Fruit fly (Drosophila melanogaster) whole organism, embryonic: ENCODE results near the gene CG31109.

ENCODE experiments used
- Bgb ChIP-seq: fragments of 200-800 bp; sonication (Bioruptor generic); IDR thresholded peaks from 2 replicates; pipeline ENCODE4 v1.3.6; 2022; ENCODE audit warnings: missing biosample characterization, missing genetic modification characterization; ENCODE audit not compliant: partially characterized antibody
- CG10209 ChIP-seq: fragments of 200-800 bp; sonication (Bioruptor generic); optimal IDR thresholded peaks from 3 replicates; lab custom pipeline; 2017; ENCODE audit warnings: missing biosample characterization, mild to moderate bottlenecking, missing genetic modification characterization, missing genetic modification reagents
- CG10366 ChIP-seq: fragments of 200-800 bp; sonication (Bioruptor generic); IDR thresholded peaks from 2 replicates; pipeline ENCODE4 v1.3.6; 2022; ENCODE audit warnings: missing biosample characterization, missing genetic modification characterization
- CG10979 ChIP-seq: fragments of 200-800 bp; sonication (Bioruptor generic); optimal IDR thresholded peaks from 2 replicates; lab custom pipeline; 2018; ENCODE audit warnings: missing biosample characterization, mild to moderate bottlenecking, missing genetic modification characterization, moderate library complexity
- CG11247 ChIP-seq: fragments of 200-800 bp; sonication (Bioruptor generic); IDR thresholded peaks from 2 replicates; pipeline ENCODE4 v1.3.6; 2022; ENCODE audit warnings: missing biosample characterization, missing genetic modification characterization
- CG12236 ChIP-seq: fragments of 200-800 bp; sonication (Bioruptor generic); optimal IDR thresholded peaks from 2 replicates; lab custom pipeline; 2016; ENCODE audit warnings: missing biosample characterization, missing genetic modification characterization
- CG12942 ChIP-seq: fragments of 200-800 bp; sonication (Bioruptor generic); optimal IDR thresholded peaks from 3 replicates; lab custom pipeline; 2016; ENCODE audit warnings: missing biosample characterization, missing genetic modification characterization
- CG17328 ChIP-seq: fragments of 200-800 bp; sonication (Bioruptor generic); IDR thresholded peaks from 2 replicates; pipeline ENCODE4 v1.3.6; 2022; ENCODE audit warnings: missing biosample characterization, missing genetic modification characterization
- CG2678 ChIP-seq: fragments of 200-800 bp; sonication (Bioruptor generic); optimal IDR thresholded peaks from 3 replicates; lab custom pipeline; 2019; ENCODE audit warnings: missing biosample characterization, mild to moderate bottlenecking, missing genetic modification characterization, moderate library complexity
- CG3065 ChIP-seq: fragments of 200-800 bp; sonication (Bioruptor generic); optimal IDR thresholded peaks from 2 replicates; lab custom pipeline; 2016; ENCODE audit warnings: missing biosample characterization, missing genetic modification characterization
- CG32772 ChIP-seq: fragments of 200-800 bp; sonication (Bioruptor generic); IDR thresholded peaks from 2 replicates; pipeline ENCODE4 v1.3.6; 2022; ENCODE audit warnings: missing biosample characterization, missing genetic modification characterization
- CG6689 ChIP-seq: fragments of 200-800 bp; sonication (Bioruptor generic); IDR thresholded peaks from 2 replicates; pipeline ENCODE4 v1.3.6; 2022; ENCODE audit warnings: missing biosample characterization, missing genetic modification characterization
- CG6854 ChIP-seq: fragments of 200-800 bp; sonication (Bioruptor generic); optimal IDR thresholded peaks from 3 replicates; lab custom pipeline; 2017; ENCODE audit warnings: missing biosample characterization, mild to moderate bottlenecking, missing genetic modification characterization
- CG7271 ChIP-seq: fragments of 200-800 bp; sonication (Bioruptor generic); optimal IDR thresholded peaks from 2 replicates; lab custom pipeline; 2018; ENCODE audit warnings: missing biosample characterization, mild to moderate bottlenecking, missing genetic modification characterization, moderate library complexity
- CG7372 ChIP-seq: fragments of 200-800 bp; sonication (Bioruptor generic); IDR thresholded peaks from 2 replicates; pipeline ENCODE4 v1.3.6; 2022; ENCODE audit warnings: missing biosample characterization, missing genetic modification characterization
- CG7556 ChIP-seq: fragments of 200-800 bp; sonication (Bioruptor generic); optimal IDR thresholded peaks from 2 replicates; lab custom pipeline; 2017; ENCODE audit warnings: missing biosample characterization, mild to moderate bottlenecking, missing genetic modification characterization
- CG8281 ChIP-seq: fragments of 200-800 bp; sonication (Bioruptor generic); optimal IDR thresholded peaks from 2 replicates; lab custom pipeline; 2018; ENCODE audit warnings: missing biosample characterization, mild to moderate bottlenecking, missing genetic modification characterization, moderate library complexity
- CG9797 ChIP-seq: fragments of 200-800 bp; sonication (Bioruptor generic); optimal IDR thresholded peaks from 3 replicates; lab custom pipeline; 2018; ENCODE audit warnings: missing biosample characterization, mild to moderate bottlenecking, missing genetic modification characterization
- CG9817 ChIP-seq: fragments of 200-800 bp; sonication (Bioruptor generic); optimal IDR thresholded peaks from 2 replicates; lab custom pipeline; 2018; ENCODE audit warnings: missing biosample characterization, mild to moderate bottlenecking, missing genetic modification characterization, moderate library complexity
- CG9876 ChIP-seq: fragments of 200-800 bp; sonication (Bioruptor generic); optimal IDR thresholded peaks from 2 replicates; lab custom pipeline; 2016; ENCODE audit warnings: missing biosample characterization, missing genetic modification characterization
- CHES-1-like ChIP-seq: fragments of 200-800 bp; sonication (Bioruptor generic); optimal IDR thresholded peaks from 2 replicates; lab custom pipeline; 2016; ENCODE audit warnings: missing biosample characterization, missing genetic modification characterization
- CTCF ChIP-seq: fragments of 200-800 bp; sonication (Bioruptor generic); optimal IDR thresholded peaks from 2 replicates; lab custom pipeline; 2017; ENCODE audit warnings: missing biosample characterization, mild to moderate bottlenecking, missing genetic modification characterization, moderate library complexity
- Doc3 ChIP-seq: fragments of 200-800 bp; sonication (Bioruptor generic); IDR thresholded peaks from 3 replicates; pipeline ENCODE4 v1.3.6; 2022; ENCODE audit warnings: missing biosample characterization, missing genetic modification characterization; ENCODE audit not compliant: partially characterized antibody
- HmgZ ChIP-seq: fragments of 200-800 bp; sonication (Bioruptor generic); optimal IDR thresholded peaks from 2 replicates; lab custom pipeline; 2018; ENCODE audit warnings: missing biosample characterization, mild to moderate bottlenecking, missing genetic modification characterization
- Hmr ChIP-seq: fragments of 200-800 bp; sonication (Bioruptor generic); optimal IDR thresholded peaks from 3 replicates; lab custom pipeline; 2017; ENCODE audit warnings: mild to moderate bottlenecking, missing biosample characterization, missing genetic modification reagents, missing genetic modification characterization
- Hr3 ChIP-seq: fragments of 200-800 bp; sonication (Bioruptor generic); optimal IDR thresholded peaks from 3 replicates; lab custom pipeline; 2016; ENCODE audit warnings: missing biosample characterization, missing genetic modification characterization
- Lhr ChIP-seq: fragments of 200-800 bp; sonication (Bioruptor generic); optimal IDR thresholded peaks from 3 replicates; lab custom pipeline; 2017; ENCODE audit warnings: mild to moderate bottlenecking, missing biosample characterization, missing genetic modification reagents, missing genetic modification characterization
- MBD-R2 ChIP-seq: fragments of 200-800 bp; sonication (Bioruptor generic); IDR thresholded peaks from 2 replicates; pipeline ENCODE4 v1.3.6; 2022; ENCODE audit warnings: missing biosample characterization, missing genetic modification characterization
- Rx ChIP-seq: fragments of 200-800 bp; sonication (Bioruptor generic); IDR thresholded peaks from 2 replicates; pipeline ENCODE4 v1.3.6; 2022; ENCODE audit warnings: missing biosample characterization, missing genetic modification characterization
- Sin3A ChIP-seq: fragments of >200 bp; optimal IDR thresholded peaks from 2 replicates; lab custom pipeline; 2018
- Six4 ChIP-seq: fragments of 200-800 bp; sonication (Bioruptor generic); optimal IDR thresholded peaks from 2 replicates; lab custom pipeline; 2016; ENCODE audit warnings: missing biosample characterization, missing genetic modification characterization
- Sry-β ChIP-seq: fragments of 200-800 bp; sonication (Bioruptor generic); optimal IDR thresholded peaks from 2 replicates; lab custom pipeline; 2018; ENCODE audit warnings: missing biosample characterization, mild to moderate bottlenecking, missing genetic modification characterization, moderate library complexity
- Xrp1 ChIP-seq: fragments of 200-800 bp; sonication (Bioruptor generic); IDR thresholded peaks from 2 replicates; pipeline ENCODE4 v1.3.6; 2022; ENCODE audit warnings: missing biosample characterization, missing genetic modification characterization
- YL-1 ChIP-seq: fragments of 200-800 bp; sonication (Bioruptor generic); optimal IDR thresholded peaks from 3 replicates; lab custom pipeline; 2017; ENCODE audit warnings: missing biosample characterization, mild to moderate bottlenecking, missing genetic modification characterization
- ato ChIP-seq: fragments of 200-800 bp; sonication (Bioruptor generic); IDR thresholded peaks from 2 replicates; pipeline ENCODE4 v1.3.6; 2022; ENCODE audit warnings: missing biosample characterization, missing genetic modification characterization; ENCODE audit not compliant: partially characterized antibody
- bbx ChIP-seq: fragments of 200-800 bp; sonication (Bioruptor generic); IDR thresholded peaks from 2 replicates; pipeline ENCODE4 v1.3.6; 2022; ENCODE audit warnings: missing biosample characterization, missing genetic modification characterization; ENCODE audit not compliant: partially characterized antibody
- cato ChIP-seq: fragments of 200-800 bp; sonication (Bioruptor generic); optimal IDR thresholded peaks from 2 replicates; lab custom pipeline; 2016; ENCODE audit warnings: missing biosample characterization, missing genetic modification characterization, borderline replicate concordance
- caup ChIP-seq: fragments of 200-800 bp; sonication (Bioruptor generic); optimal IDR thresholded peaks from 3 replicates; lab custom pipeline; 2017; ENCODE audit warnings: missing biosample characterization, mild to moderate bottlenecking, missing genetic modification characterization, moderate library complexity; ENCODE audit not compliant: severe bottlenecking
- chif ChIP-seq, 2 experiments: fragments of 200-800 bp; sonication (Bioruptor generic); optimal IDR thresholded peaks; 3 replicates each; lab custom pipeline; 2016; ENCODE audit warnings: missing biosample characterization in 2 of 2, missing genetic modification characterization in 2 of 2
- corto ChIP-seq: fragments of 200-800 bp; sonication (Bioruptor generic); optimal IDR thresholded peaks from 2 replicates; lab custom pipeline; 2016; ENCODE audit warnings: missing biosample characterization, mild to moderate bottlenecking, missing genetic modification characterization, moderate library complexity
- dysf ChIP-seq: fragments of 200-800 bp; sonication (Bioruptor generic); IDR thresholded peaks from 3 replicates; pipeline ENCODE4 v1.3.6; 2022; ENCODE audit warnings: missing biosample characterization, missing genetic modification characterization
- h ChIP-seq: fragments of >200 bp; optimal IDR thresholded peaks from 2 replicates; lab custom pipeline; 2017
- hkb ChIP-seq, 2 experiments: fragments of 200-800 bp in 1 of 2; fragments of >200 bp in 1 of 2; sonication (Bioruptor generic) in 1 of 2; IDR thresholded peaks in 1 of 2; optimal IDR thresholded peaks in 1 of 2; 2 replicates each; pipeline versions ENCODE4 v1.3.6 to Lab custom; 2017 to 2022; ENCODE audit warnings: missing biosample characterization in 1 of 2, missing genetic modification characterization in 1 of 2
- hth ChIP-seq: fragments of >200 bp; optimal IDR thresholded peaks from 2 replicates; lab custom pipeline; 2017; ENCODE audit warnings: inconsistent platforms
- klu ChIP-seq: fragments of 200-800 bp; sonication (Bioruptor generic); IDR thresholded peaks from 2 replicates; pipeline ENCODE4 v1.3.6; 2022; ENCODE audit warnings: missing biosample characterization, missing genetic modification characterization
- lilli ChIP-seq: fragments of 200-800 bp; sonication (Bioruptor generic); optimal IDR thresholded peaks from 3 replicates; lab custom pipeline; 2016; ENCODE audit warnings: missing biosample characterization, missing genetic modification characterization
- nom ChIP-seq: fragments of 200-800 bp; sonication (Bioruptor generic); optimal IDR thresholded peaks from 2 replicates; lab custom pipeline; 2017; ENCODE audit warnings: missing biosample characterization, missing genetic modification characterization, mild to moderate bottlenecking, moderate library complexity, missing genetic modification reagents
- salm ChIP-seq: fragments of 200-800 bp; sonication (Bioruptor generic); optimal IDR thresholded peaks from 2 replicates; lab custom pipeline; 2018; ENCODE audit warnings: missing biosample characterization, mild to moderate bottlenecking, missing genetic modification characterization
- sim ChIP-seq: fragments of 200-800 bp; sonication (Bioruptor generic); IDR thresholded peaks from 2 replicates; pipeline ENCODE4 v1.3.6; 2022; ENCODE audit warnings: missing biosample characterization, missing genetic modification characterization
- toy ChIP-seq: fragments of 200-800 bp; sonication (Bioruptor generic); IDR thresholded peaks from 2 replicates; pipeline ENCODE4 v1.3.6; 2022; ENCODE audit warnings: missing biosample characterization, missing genetic modification characterization
- unc-4 ChIP-seq: fragments of 200-800 bp; sonication (Bioruptor generic); IDR thresholded peaks from 2 replicates; pipeline ENCODE4 v1.3.6; 2022; ENCODE audit warnings: missing biosample characterization, missing genetic modification characterization; ENCODE audit not compliant: partially characterized antibody
- unpg ChIP-seq: fragments of 200-800 bp; sonication (Bioruptor generic); optimal IDR thresholded peaks from 3 replicates; lab custom pipeline; 2018; ENCODE audit warnings: missing biosample characterization, mild to moderate bottlenecking, missing genetic modification characterization, moderate library complexity

The CG31109 gene

DNA sequence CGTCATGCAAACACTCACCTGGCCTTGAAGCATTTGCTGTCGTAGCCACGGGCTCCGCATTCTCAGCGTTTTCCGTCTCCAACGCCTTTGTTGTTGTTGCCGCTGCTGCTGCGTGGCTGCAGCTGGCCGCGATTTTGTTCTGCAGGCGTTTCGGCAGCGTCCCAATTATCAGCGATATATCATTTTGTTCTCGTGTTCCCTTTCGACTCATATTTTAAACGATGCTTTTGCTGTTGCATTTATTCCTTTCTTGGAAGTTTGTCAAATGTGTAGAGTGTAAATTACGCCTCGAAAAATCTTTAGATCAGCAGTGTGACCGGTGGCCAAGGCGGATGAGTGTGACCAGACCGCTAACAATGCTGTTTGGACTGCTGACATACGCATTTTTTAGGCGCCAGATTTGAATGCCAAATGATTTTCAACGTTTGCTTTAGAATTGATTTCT, 21.3 kb downstream of the CG31109 start, which contains the start of gene Smg6 (continued):
- TF ChIP-seq MBD-R2 (0 out of 2 replicates have a peak, but pooled peaks have one; percentile 31), nom (GFP tag; lab: Kevin White, UChicago) (peak; percentile 37), HmgZ (tag; lab: Kevin White, UChicago) (peak; percentile 28), ato (GFP tag; lab: Robert Waterston, UW) (no peak), unc-4 (GFP tag; lab: Robert Waterston, UW) (0 out of 2 replicates have a peak, but pooled peaks have one; percentile 20), dysf (GFP tag; lab: Robert Waterston, UW) (no peak), CG12942 (GFP tag; lab: Kevin White, UChicago) (no peak), cato (no peak), Bgb (peak; percentile 20; the same call in 1 of the 2 replicates), corto (GFP tag; lab: Kevin White, UChicago) (no peak), lilli (GFP tag; lab: Kevin White, UChicago) (no peak), Hmr (no peak), bbx (GFP tag; lab: Robert Waterston, UW) (0 out of 2 replicates have a peak, but pooled peaks have one; percentile 30), CG10209 (GFP tag; lab: Kevin White, UChicago) (no peak), CG11247 (GFP tag; lab: Robert Waterston, UW) (no peak), CG9876 (GFP tag; lab: Kevin White, UChicago) (no peak), CTCF (GFP tag; lab: Kevin White, UChicago) (peak; percentile 17), CG7556 (GFP tag; lab: Kevin White, UChicago) (no peak), hth (lab: Kevin White, UChicago) (no peak), Xrp1 (GFP tag; lab: Robert Waterston, UW) (no peak), CG2678 (no peak), Six4 (GFP tag; lab: Kevin White, UChicago) (no peak), caup (no peak), CG7271 (no peak), hkb (optimal IDR thresholded peaks at IDR 0.05; lab: Kevin White, UChicago) (peak; percentile 6), hkb (GFP tag; IDR thresholded peaks at IDR 0.05; lab: Robert Waterston, UW) (no peak), Sin3A (lab: Kevin White, UChicago) (peak; percentile 32), salm (tag; lab: Kevin White, UChicago) (no peak), chif (GFP tag; optimal IDR thresholded peaks at IDR 0.05; lab: Kevin White, UChicago) (no peak), CG32772 (GFP tag; lab: Robert Waterston, UW) (no peak), CG6689 (GFP tag; lab: Robert Waterston, UW) (no peak), Doc3 (GFP tag; lab: Robert Waterston, UW) (no peak), Rx (GFP tag; lab: Robert Waterston, UW) (no peak), CG17328 (GFP tag; lab: Robert Waterston, UW) (no peak), klu (GFP tag; lab: Robert Waterston, UW) (no peak), Sry-β (no peak), CG12236 (no peak), CG10979 (no peak), unpg (GFP tag; lab: Kevin White, UChicago) (no peak), Lhr (GFP tag; lab: Kevin White, UChicago) (no peak), CG9817 (tag; lab: Kevin White, UChicago) (no peak), CG6854 (GFP tag; lab: Kevin White, UChicago) (no peak), CHES-1-like (GFP tag; lab: Kevin White, UChicago) (peak; percentile 57), toy (GFP tag; lab: Robert Waterston, UW) (no peak), h (no peak), CG9797 (GFP tag; lab: Kevin White, UChicago) (peak; percentile 97), CG7372 (GFP tag; lab: Robert Waterston, UW) (no peak), YL-1 (peak; percentile 99), CG3065 (GFP tag; lab: Kevin White, UChicago) (no peak), Hr3 (GFP tag; lab: Kevin White, UChicago) (no peak), CG8281 (no peak), CG10366 (no peak), sim (GFP tag; lab: Robert Waterston, UW) (no peak)
